Worm (Caenorhabditis elegans) whole organism, midembryonic: ENCODE results near the gene clec-241.

Experiments used
- cog-1 ChIP-seq: sonication (generic microtip); optimal IDR thresholded peaks from 2 replicates; lab custom pipeline; 2016; ENCODE audit warnings: missing genetic modification characterization, missing compliant biosample characterization
- flt-1 ChIP-seq: fragments of 200-800 bp; sonication (Bioruptor generic); IDR thresholded peaks from 2 replicates; pipeline ENCODE4 v1.3.6; 2022; ENCODE audit warnings: missing genetic modification characterization, missing compliant biosample characterization
- klf-2 ChIP-seq: fragments of 200-800 bp; sonication (Bioruptor generic); conservative IDR thresholded peaks from 2 replicates; pipeline ENCODE4 v1.3.6; 2022; ENCODE audit warnings: missing genetic modification reagents, missing genetic modification characterization, missing compliant biosample characterization
- med-1 ChIP-seq: sonication (generic microtip); optimal IDR thresholded peaks from 2 replicates; lab custom pipeline; 2017; ENCODE audit warnings: missing genetic modification characterization, mild to moderate bottlenecking, missing compliant biosample characterization, antibody characterized with exemption, missing genetic modification reagents; ENCODE audit not compliant: insufficient read depth
- ref-1 ChIP-seq: fragments of 200-800 bp; sonication (Bioruptor generic); conservative IDR thresholded peaks from 2 replicates; pipeline ENCODE4 v1.3.6; 2022; ENCODE audit warnings: missing genetic modification reagents, missing genetic modification characterization, missing compliant biosample characterization
- tab-1 ChIP-seq: fragments of 200-800 bp; sonication (Bioruptor generic); IDR thresholded peaks from 2 replicates; pipeline ENCODE4 v1.3.6; 2022; ENCODE audit warnings: missing genetic modification characterization, missing compliant biosample characterization
- ztf-29 ChIP-seq: fragments of 200-800 bp; sonication (Bioruptor generic); IDR thresholded peaks from 2 replicates; pipeline ENCODE4 v1.3.6; 2022; ENCODE audit warnings: missing genetic modification reagents, missing genetic modification characterization, missing compliant biosample characterization

DNA sequence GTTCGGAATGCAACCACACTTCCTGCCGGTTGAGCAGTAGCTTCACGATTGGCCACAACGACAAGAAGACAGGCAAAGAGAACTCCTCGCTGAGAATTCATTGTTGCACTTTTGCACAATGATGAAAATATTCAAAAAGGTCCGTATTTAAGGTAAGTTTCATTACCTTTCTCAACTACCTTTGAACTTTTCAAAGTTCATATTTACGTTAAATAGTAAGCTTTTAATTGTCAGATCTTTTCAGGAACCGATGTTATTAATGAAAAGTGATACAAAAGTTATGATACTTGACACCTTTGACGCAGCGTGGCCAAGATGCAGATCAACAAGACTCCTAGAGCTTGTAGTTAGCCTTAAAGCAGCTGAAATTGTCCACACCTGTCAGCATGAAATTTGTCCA, 8.2 kb upstream of the clec-241 start, which contains the start of gene F49H6.12:
- TF ChIP-seq ref-1 (GFP tag; lab: Robert Waterston, UW) (no peak), cog-1 (tag; lab: Kevin White, UChicago) (no peak), flt-1 (GFP tag; lab: Robert Waterston, UW) (no peak), med-1 (GFP tag; lab: Kevin White, UChicago) (no peak), ztf-29 (GFP tag; lab: Robert Waterston, UW) (no peak), klf-2 (GFP tag; lab: Robert Waterston, UW) (no peak), tab-1 (no peak)
